Worm (Caenorhabditis elegans): ENCODE data around the gene C02F5.10.

The C02F5.10 gene

DNA sequence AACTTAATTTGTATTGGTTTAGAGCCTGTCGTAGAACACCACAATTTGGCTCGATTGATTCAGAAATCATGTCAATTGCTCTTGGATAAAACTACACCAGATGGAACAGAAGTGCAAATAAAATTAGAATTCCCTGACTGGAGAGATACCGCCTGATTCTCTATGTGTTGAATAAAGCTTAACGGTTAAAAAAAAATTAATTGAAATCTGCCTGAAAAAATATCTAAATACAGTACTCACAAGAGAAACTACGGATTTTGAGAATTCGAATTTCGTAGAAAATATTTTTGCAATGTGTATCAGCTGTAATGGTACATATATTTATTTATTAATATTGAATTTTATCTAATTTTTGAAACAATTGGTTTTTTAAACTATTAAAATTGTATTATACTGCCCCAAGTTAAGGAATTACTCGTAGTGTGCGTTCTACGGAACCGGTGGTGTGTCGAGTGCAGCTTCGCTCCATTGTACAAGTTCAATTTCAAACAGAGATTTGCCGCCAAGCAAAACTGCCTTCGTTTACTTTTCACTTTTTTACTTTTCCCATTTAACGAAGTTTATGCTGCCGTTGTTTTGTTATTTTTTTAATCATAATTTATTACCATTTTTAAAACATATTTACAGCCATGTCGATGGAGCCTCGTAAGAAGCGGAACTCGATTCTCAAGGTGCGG is 864 bp upstream of the C02F5.10 start, which contains the start of gene knl-1 (continued):
- TF ChIP-seq lin-39 (tag; optimal IDR thresholded peaks at IDR 0.05) = no peak
- no peak for TF ChIP-seq fkh-10 (GFP tag; optimal IDR thresholded peaks at IDR 0.05)
- TF ChIP-seq efl-3 (GFP tag; optimal IDR thresholded peaks at IDR 0.05) = no peak
- no peak for TF ChIP-seq ztf-4 (tag; optimal IDR thresholded peaks at IDR 0.05)
- TF ChIP-seq nhr-28 (tag; optimal IDR thresholded peaks at IDR 0.05) = no peak
- no peak for TF ChIP-seq nhr-12 (tag; optimal IDR thresholded peaks at IDR 0.05)
- TF ChIP-seq jun-1 (tag; optimal IDR thresholded peaks at IDR 0.05) = no peak
- TF ChIP-seq lin-13 (GFP tag; optimal IDR thresholded peaks at IDR 0.05) = peak; percentile 49
- no peak for TF ChIP-seq pqm-1 (tag; optimal IDR thresholded peaks at IDR 0.05)
- TF ChIP-seq lsy-2 (tag; optimal IDR thresholded peaks at IDR 0.05) = peak; percentile 28 to 82
- no peak for TF ChIP-seq hlh-4 (tag; optimal IDR thresholded peaks at IDR 0.05)
- TF ChIP-seq unc-98 (GFP tag; IDR thresholded peaks at IDR 0.05) = no peak
- TF ChIP-seq ceh-82 (tag; optimal IDR thresholded peaks at IDR 0.05) = peak in 1 of 3 experiments; percentile 61
- TF ChIP-seq unc-30 (tag; optimal IDR thresholded peaks at IDR 0.05) = no peak
- TF ChIP-seq xbp-1 (tag; optimal IDR thresholded peaks at IDR 0.05) = peak; percentile 22
- TF ChIP-seq egl-27 (tag; optimal IDR thresholded peaks at IDR 0.05) = no peak
- TF ChIP-seq elt-3 (tag; optimal IDR thresholded peaks at IDR 0.05) = peak in 1 of 6 experiments; percentile 22
- no peak for TF ChIP-seq alr-1 (tag; optimal IDR thresholded peaks at IDR 0.05; ENCODE audit: borderline replicate concordance)
- TF ChIP-seq ceh-8 (GFP tag; optimal IDR thresholded peaks at IDR 0.05) = no peak
- TF ChIP-seq nhr-11 (tag; optimal IDR thresholded peaks at IDR 0.05) = no peak
- no peak for TF ChIP-seq nhr-84 (tag; optimal IDR thresholded peaks at IDR 0.05)
- no peak for TF ChIP-seq nhr-71 (tag; optimal IDR thresholded peaks at IDR 0.05)
- TF ChIP-seq dpl-1 (GFP tag; optimal IDR thresholded peaks at IDR 0.05) = peak; percentile 80 to 89 (median 81)
- peak; percentile 36 for TF ChIP-seq lir-3 (tag; optimal IDR thresholded peaks at IDR 0.05; ENCODE audit: poor library complexity)
- peak; percentile 42 for TF ChIP-seq F16B12.6 (tag; optimal IDR thresholded peaks at IDR 0.05)
- no peak for TF ChIP-seq egl-13 (tag; optimal IDR thresholded peaks at IDR 0.05)
- no peak for TF ChIP-seq irx-1 (tag; optimal IDR thresholded peaks at IDR 0.05)
- peak; percentile 28 for TF ChIP-seq nhr-77 (tag; optimal IDR thresholded peaks at IDR 0.05)
- no peak for TF ChIP-seq fos-1 (tag; optimal IDR thresholded peaks at IDR 0.05)
- TF ChIP-seq ceh-90 (tag; optimal IDR thresholded peaks at IDR 0.05) = no peak
- no peak for TF ChIP-seq dsc-1 (tag; optimal IDR thresholded peaks at IDR 0.05)
- no peak for TF ChIP-seq sptf-1 (tag; optimal IDR thresholded peaks at IDR 0.05)
- TF ChIP-seq zag-1 (tag; optimal IDR thresholded peaks at IDR 0.05) = no peak
- peak; percentile 62 for TF ChIP-seq nhr-85 (tag)
- TF ChIP-seq C04F5.9 (tag; optimal IDR thresholded peaks at IDR 0.05) = no peak
- peak; percentile 65 for TF ChIP-seq rnt-1 (tag; optimal IDR thresholded peaks at IDR 0.05)
- TF ChIP-seq tlp-1 (tag; optimal IDR thresholded peaks at IDR 0.05) = no peak
- TF ChIP-seq zip-4 (GFP tag; optimal IDR thresholded peaks at IDR 0.05) = no peak
- no peak for TF ChIP-seq mef-2 (tag; optimal IDR thresholded peaks at IDR 0.05)
- TF ChIP-seq blmp-1 (tag; optimal IDR thresholded peaks at IDR 0.05) = peak; percentile 72
- TF ChIP-seq mab-9 (GFP tag; IDR thresholded peaks at IDR 0.05) = no peak
- no peak for TF ChIP-seq aly-2 (tag; optimal IDR thresholded peaks at IDR 0.05)
- TF ChIP-seq ztf-11 (tag; optimal IDR thresholded peaks at IDR 0.05) = no peak
- peak; percentile 27 for TF ChIP-seq nhr-20 (tag; optimal IDR thresholded peaks at IDR 0.05)
- peak; percentile 25 for TF ChIP-seq nhr-90 (tag; optimal IDR thresholded peaks at IDR 0.05; ENCODE audit: poor library complexity)
- peak; percentile 36 for TF ChIP-seq skn-1 (tag; optimal IDR thresholded peaks at IDR 0.05)
- no peak for TF ChIP-seq ama-1 (optimal IDR thresholded peaks at IDR 0.05)
- peak; percentile 82 for TF ChIP-seq C16A3.4 (tag; optimal IDR thresholded peaks at IDR 0.05)
- no peak; the same call in 1 of the 2 replicates for TF ChIP-seq isw-1 (GFP tag; IDR thresholded peaks at IDR 0.05)
- peak; percentile 17 for TF ChIP-seq vab-15 (tag; optimal IDR thresholded peaks at IDR 0.05)
- no peak for TF ChIP-seq sup-37 (GFP tag; optimal IDR thresholded peaks at IDR 0.05)
- peak; percentile 74 for TF ChIP-seq lin-15B (tag; optimal IDR thresholded peaks at IDR 0.05)
- TF ChIP-seq aha-1 (tag; optimal IDR thresholded peaks at IDR 0.05) = no peak

All from whole organism, L1 larva.